Fruit fly (Drosophila melanogaster): ENCODE measurements around the gene CG5731.
A peak's percentile ranks its signal among the peaks of the same experiment; 100 is the strongest.

CG5731 gene

dm6 chr2L:10208799-10209794 lies at the start of gene CG5731:
CG5731 (minus strand) TSS chr2L:10209744.
- TF ChIP-seq tai (GFP tag; optimal IDR thresholded peaks at IDR 0.05) (no peak), Sp1 (GFP tag; optimal IDR thresholded peaks at IDR 0.05) (no peak), Dfd (GFP tag; optimal IDR thresholded peaks at IDR 0.05) (no peak), Vsx2 (GFP tag; optimal IDR thresholded peaks at IDR 0.05; ENCODE audit: partially characterized antibody) (no peak), sv (GFP tag; optimal IDR thresholded peaks at IDR 0.05) (no peak), jim (GFP tag; optimal IDR thresholded peaks at IDR 0.05) (no peak), rgr (GFP tag; optimal IDR thresholded peaks at IDR 0.05) (no peak), sage (GFP tag; optimal IDR thresholded peaks at IDR 0.05) (no peak), dl (GFP tag; optimal IDR thresholded peaks at IDR 0.05; ENCODE audit: insufficient read depth in 1 of 2, partially characterized antibody in 2 of 2) (no peak), fru (GFP tag; optimal IDR thresholded peaks at IDR 0.05) (no peak), OdsH (GFP tag; optimal IDR thresholded peaks at IDR 0.05) (no peak), dsf (GFP tag; optimal IDR thresholded peaks at IDR 0.05; ENCODE audit: borderline replicate concordance) (no peak), Mio (GFP tag; optimal IDR thresholded peaks at IDR 0.05) (no peak), usp (GFP tag; optimal IDR thresholded peaks at IDR 0.05) (no peak), CrebA (GFP tag; optimal IDR thresholded peaks at IDR 0.05; ENCODE audit: borderline replicate concordance) (no peak), Jra (GFP tag; optimal IDR thresholded peaks at IDR 0.05) (no peak), pan (optimal IDR thresholded peaks at IDR 0.05) (no peak)

DNA sequence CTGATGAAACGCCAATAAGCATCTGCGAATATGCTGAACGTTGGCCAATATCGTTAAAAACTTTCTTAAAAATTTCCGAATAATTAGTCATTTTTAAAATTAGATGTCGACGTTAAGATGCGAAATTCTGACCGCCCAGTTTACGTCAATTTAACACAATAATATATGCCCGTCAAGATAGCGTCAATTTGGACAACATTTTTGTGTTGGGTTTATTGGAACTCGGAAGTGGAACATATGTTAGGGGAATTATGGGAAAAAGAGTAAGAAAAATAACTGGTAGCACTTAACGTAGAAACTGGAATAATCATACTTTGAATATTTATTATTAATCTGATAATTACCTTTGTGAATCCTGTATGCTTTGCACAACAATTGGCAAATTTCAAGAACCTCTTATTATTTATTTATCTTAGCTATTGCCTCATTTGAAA lies 46.2 kb upstream of the CG5731 start, which contains the start of gene CG5676:
CG5676 (minus strand) TSS at position 167 of the 434 bp plus-strand sequence.
- TF ChIP-seq brk (GFP tag; optimal IDR thresholded peaks at IDR 0.05) (no peak), psq (GFP tag; optimal IDR thresholded peaks at IDR 0.05) (no peak), sage (GFP tag; optimal IDR thresholded peaks at IDR 0.05) (peak; percentile 40), Vsx2 (GFP tag; optimal IDR thresholded peaks at IDR 0.05; ENCODE audit: partially characterized antibody) (no peak), pan (optimal IDR thresholded peaks at IDR 0.05) (no peak), woc (GFP tag; optimal IDR thresholded peaks at IDR 0.05) (peak; percentile 41), dmrt93B (GFP tag; optimal IDR thresholded peaks at IDR 0.05) (no peak), CG9705 (GFP tag; optimal IDR thresholded peaks at IDR 0.05) (no peak), Dif (GFP tag; optimal IDR thresholded peaks at IDR 0.05; ENCODE audit: partially characterized antibody) (no peak), CrebA (GFP tag; optimal IDR thresholded peaks at IDR 0.05; ENCODE audit: borderline replicate concordance) (no peak), Hr83 (GFP tag; optimal IDR thresholded peaks at IDR 0.05; ENCODE audit: poor library complexity, severe bottlenecking) (no peak), dsf (GFP tag; optimal IDR thresholded peaks at IDR 0.05; ENCODE audit: borderline replicate concordance) (no peak), br (GFP tag; optimal IDR thresholded peaks at IDR 0.05) (no peak), Jra (GFP tag; optimal IDR thresholded peaks at IDR 0.05) (no peak)

DNA sequence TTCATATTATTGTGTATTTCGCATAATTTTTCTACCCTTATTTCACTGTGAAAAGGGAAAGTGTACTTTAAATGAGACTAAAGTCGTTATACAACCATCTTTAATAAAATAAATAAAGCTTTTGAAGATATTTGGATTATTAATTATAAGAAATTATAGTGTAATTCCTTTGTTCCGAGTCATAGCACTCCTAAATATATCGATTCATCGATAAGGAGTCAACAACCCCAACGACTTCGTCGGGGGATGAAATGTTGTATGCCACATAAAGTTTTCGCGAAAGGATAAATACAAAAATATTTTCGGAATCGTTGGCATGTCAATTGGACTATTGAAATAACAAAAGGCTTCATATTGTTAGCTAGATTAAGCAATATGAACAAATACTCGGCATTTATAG lies 42.0 kb upstream of the CG5731 start, which contains the start of gene Ror:
Ror (plus strand) TSS at position 252 of the 400 bp plus-strand sequence.
- TF ChIP-seq Dif (GFP tag; optimal IDR thresholded peaks at IDR 0.05; ENCODE audit: partially characterized antibody) (no peak), sage (GFP tag; optimal IDR thresholded peaks at IDR 0.05) (no peak), N (GFP tag; optimal IDR thresholded peaks at IDR 0.05) (no peak), Dfd (GFP tag; optimal IDR thresholded peaks at IDR 0.05) (no peak), Hr83 (GFP tag; optimal IDR thresholded peaks at IDR 0.05; ENCODE audit: poor library complexity, severe bottlenecking) (no peak), rgr (GFP tag; optimal IDR thresholded peaks at IDR 0.05) (no peak), foxo (GFP tag; optimal IDR thresholded peaks at IDR 0.05) (no peak), Hr78 (GFP tag; optimal IDR thresholded peaks at IDR 0.05) (no peak), Myc (optimal IDR thresholded peaks at IDR 0.05) (no peak)

DNA sequence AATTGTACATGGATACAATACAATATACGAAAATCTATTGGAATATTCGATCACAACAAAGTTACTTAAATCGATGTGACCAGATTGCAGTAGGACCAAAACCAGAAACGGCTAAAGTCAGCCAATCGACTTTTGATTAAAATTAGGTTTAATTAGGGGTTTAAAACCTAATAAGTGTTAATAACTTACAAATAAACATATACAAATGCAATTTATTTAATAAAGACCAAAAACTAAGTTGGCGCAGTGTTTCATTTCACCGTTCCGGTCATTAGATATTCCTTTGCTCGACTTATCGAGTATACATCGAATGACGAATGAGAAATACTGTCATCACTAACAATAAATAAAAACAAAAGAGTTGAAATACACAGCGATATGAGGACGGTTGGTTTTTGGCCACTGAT lies 40.9 kb upstream of the CG5731 start, which contains the start of the genes bsk and CG31717:
bsk (minus strand) TSS at position 61 of the 407 bp plus-strand sequence.
CG31717 (plus strand) TSS at position 297 of the 407 bp plus-strand sequence.
- no peak for TF ChIP-seq Dif (GFP tag; optimal IDR thresholded peaks at IDR 0.05; ENCODE audit: partially characterized antibody)
- TF ChIP-seq tai (GFP tag; optimal IDR thresholded peaks at IDR 0.05) = peak; percentile 60
- peak; percentile 71 for TF ChIP-seq jim (GFP tag; optimal IDR thresholded peaks at IDR 0.05)
- TF ChIP-seq foxo (GFP tag; optimal IDR thresholded peaks at IDR 0.05) = no peak
- TF ChIP-seq Hr83 (GFP tag; optimal IDR thresholded peaks at IDR 0.05; ENCODE audit: poor library complexity, severe bottlenecking) = no peak
- TF ChIP-seq Jra (GFP tag; optimal IDR thresholded peaks at IDR 0.05) = peak; percentile 32

Measured in whole organism, wandering third instar larva.